Fruit fly (Drosophila melanogaster): ENCODE results near the gene Sirt1.

dm6 chr2L:13176701-13177249 is 11.4 kb downstream of the Sirt1 start, which contains the start of the genes Sfmbt and CG5439:
- TF ChIP-seq grn (GFP tag; optimal IDR thresholded peaks at IDR 0.05) (no peak), pfk (GFP tag; optimal IDR thresholded peaks at IDR 0.05) (no peak), ems (GFP tag; optimal IDR thresholded peaks at IDR 0.05) (peak; percentile 75), Fer2 (tag; optimal IDR thresholded peaks at IDR 0.05) (peak; percentile 57), onecut (GFP tag; IDR thresholded peaks at IDR 0.05) (peak; percentile 42; the same call in 1 of the 2 replicates), gfzf (GFP tag; optimal IDR thresholded peaks at IDR 0.05) (peak; percentile 60), knrl (GFP tag; IDR thresholded peaks at IDR 0.05; ENCODE audit: partially characterized antibody) (peak; percentile 62), CG31224 (GFP tag; IDR thresholded peaks at IDR 0.05) (peak; percentile 40; the same call in 1 of the 2 replicates), crp (GFP tag; optimal IDR thresholded peaks at IDR 0.05) (peak in 1 of 2 experiments; percentile 69)

Measured in whole organism, embryonic.